Worm (Caenorhabditis elegans): ENCODE data around the gene spi-1.
A peak's percentile ranks its signal among the peaks of the same experiment; 100 is the strongest.

The spi-1 gene

ce11 chrII:7496070-7496469 is at the start of gene spi-1:
spi-1 (plus strand) TSS chrII:7496247.
- TF ChIP-seq egl-27 (tag; optimal IDR thresholded peaks at IDR 0.05) (no peak), aly-2 (tag; optimal IDR thresholded peaks at IDR 0.05) (no peak), fkh-2 (tag; optimal IDR thresholded peaks at IDR 0.05) (no peak), nhr-11 (tag; optimal IDR thresholded peaks at IDR 0.05) (no peak), nfya-1 (tag; optimal IDR thresholded peaks at IDR 0.05; ENCODE audit: insufficient read depth) (no peak), lin-39 (tag; optimal IDR thresholded peaks at IDR 0.05) (no peak), nhr-237 (tag; optimal IDR thresholded peaks at IDR 0.05) (no peak), snpc-4 (tag; optimal IDR thresholded peaks at IDR 0.05) (no peak), nhr-23 (tag; optimal IDR thresholded peaks at IDR 0.05) (peak; percentile 59)

ce11 chrII:7456184-7456583 is 39.9 kb upstream of the spi-1 start, which contains the start of gene D1022.3:
D1022.3 (minus strand) TSS chrII:7456284.
- TF ChIP-seq elt-3 (tag; optimal IDR thresholded peaks at IDR 0.05) (no peak), ZK546.5 (tag; optimal IDR thresholded peaks at IDR 0.05) (no peak), elt-1 (tag; optimal IDR thresholded peaks at IDR 0.05) (no peak), lsy-12 (tag; optimal IDR thresholded peaks at IDR 0.05) (no peak), hmg-11 (tag; optimal IDR thresholded peaks at IDR 0.05) (no peak), nhr-67 (tag; optimal IDR thresholded peaks at IDR 0.05) (no peak), fkh-10 (GFP tag; optimal IDR thresholded peaks at IDR 0.05) (no peak), R02D3.7 (tag; optimal IDR thresholded peaks at IDR 0.05) (no peak), egl-27 (tag; optimal IDR thresholded peaks at IDR 0.05) (no peak), ceh-16 (tag; optimal IDR thresholded peaks at IDR 0.05) (no peak), nhr-77 (tag; optimal IDR thresholded peaks at IDR 0.05) (no peak), ceh-28 (tag; optimal IDR thresholded peaks at IDR 0.05) (no peak), unc-39 (tag; optimal IDR thresholded peaks at IDR 0.05) (no peak), fos-1 (tag; optimal IDR thresholded peaks at IDR 0.05) (no peak), pha-4 (tag; optimal IDR thresholded peaks at IDR 0.05) (no peak)

ce11 chrII:7457210-7457609 is 38.8 kb upstream of the spi-1 start, which contains the start of gene D1022.4:
D1022.4 (minus strand) TSS chrII:7457292.
- TF ChIP-seq elt-2 (tag; optimal IDR thresholded peaks at IDR 0.05) (peak; percentile 42), ceh-28 (tag; optimal IDR thresholded peaks at IDR 0.05) (peak; percentile 22), aly-2 (tag; optimal IDR thresholded peaks at IDR 0.05) (no peak), nhr-23 (tag; optimal IDR thresholded peaks at IDR 0.05) (peak; percentile 13), pqm-1 (tag; optimal IDR thresholded peaks at IDR 0.05) (peak; percentile 4), pha-4 (tag; optimal IDR thresholded peaks at IDR 0.05) (peak; percentile 70), zag-1 (tag; optimal IDR thresholded peaks at IDR 0.05) (no peak)

- TF ChIP-seq ama-1 (optimal IDR thresholded peaks at IDR 0.05) (no peak), nfya-1 (tag; optimal IDR thresholded peaks at IDR 0.05; ENCODE audit: insufficient read depth) (no peak), nhr-67 (tag; optimal IDR thresholded peaks at IDR 0.05) (no peak), fkh-2 (tag; optimal IDR thresholded peaks at IDR 0.05) (no peak), snpc-4 (tag; optimal IDR thresholded peaks at IDR 0.05) (no peak), egl-27 (tag; optimal IDR thresholded peaks at IDR 0.05) (no peak), unc-62 (GFP tag; optimal IDR thresholded peaks at IDR 0.05) (no peak), pha-4 (tag; optimal IDR thresholded peaks at IDR 0.05) (no peak), jun-1 (tag; optimal IDR thresholded peaks at IDR 0.05) (no peak)
These were observed 37.3 kb upstream of the spi-1 start, which contains the start of gene D1022.5 for ce11 chrII:7458706-7459105. D1022.5 (minus strand) TSS chrII:7458806.

- TF ChIP-seq fkh-10 (GFP tag; optimal IDR thresholded peaks at IDR 0.05) = no peak
- no peak for TF ChIP-seq pha-4 (tag; optimal IDR thresholded peaks at IDR 0.05)
- TF ChIP-seq ama-1 (optimal IDR thresholded peaks at IDR 0.05) = no peak
- no peak for TF ChIP-seq ceh-16 (tag; optimal IDR thresholded peaks at IDR 0.05)
- TF ChIP-seq fkh-2 (tag; optimal IDR thresholded peaks at IDR 0.05) = no peak
- no peak for TF ChIP-seq egl-27 (tag; optimal IDR thresholded peaks at IDR 0.05)
- no peak for TF ChIP-seq snpc-4 (tag; optimal IDR thresholded peaks at IDR 0.05)
- TF ChIP-seq elt-3 (tag; optimal IDR thresholded peaks at IDR 0.05) = no peak
These were observed 36.8 kb upstream of the spi-1 start, which contains the start of gene D1022.2 for ce11 chrII:7459205-7459604. D1022.2 (plus strand) TSS chrII:7459505.

- TF ChIP-seq ceh-9 (tag; optimal IDR thresholded peaks at IDR 0.05) (no peak), eor-1 (tag; optimal IDR thresholded peaks at IDR 0.05) (no peak), skn-1 (tag; optimal IDR thresholded peaks at IDR 0.05) (no peak), lin-15B (tag; optimal IDR thresholded peaks at IDR 0.05) (no peak), nhr-237 (tag; optimal IDR thresholded peaks at IDR 0.05) (no peak), mdl-1 (tag; optimal IDR thresholded peaks at IDR 0.05) (no peak), tbx-2 (tag; optimal IDR thresholded peaks at IDR 0.05) (no peak), elt-2 (tag; optimal IDR thresholded peaks at IDR 0.05) (no peak), ztf-4 (tag; optimal IDR thresholded peaks at IDR 0.05) (no peak), hmg-11 (tag; optimal IDR thresholded peaks at IDR 0.05) (no peak), pha-4 (tag; optimal IDR thresholded peaks at IDR 0.05) (no peak), sea-2 (GFP tag; optimal IDR thresholded peaks at IDR 0.05) (no peak), nhr-76 (tag; optimal IDR thresholded peaks at IDR 0.05) (no peak), ama-1 (optimal IDR thresholded peaks at IDR 0.05) (no peak), mml-1 (tag; optimal IDR thresholded peaks at IDR 0.05) (no peak), nhr-43 (tag; optimal IDR thresholded peaks at IDR 0.05; ENCODE audit: poor library complexity, severe bottlenecking) (no peak)
These were observed 30.5 kb upstream of the spi-1 start, which contains the start of gene sro-1 for ce11 chrII:7465519-7465918. sro-1 (minus strand) TSS chrII:7465619.
